Worm (Caenorhabditis elegans) whole organism, mixed stage, embryonic: Measurements from ENCODE around the gene glrx-3.

ENCODE experiments used
- ces-1 ChIP-seq: fragments of 150-350 bp; optimal IDR thresholded peaks from 2 replicates; lab custom pipeline; 2014; ENCODE audit warnings: missing biosample characterization, missing genetic modification reagents, missing genetic modification characterization
- elt-3 ChIP-seq: fragments of 150-350 bp; optimal IDR thresholded peaks from 2 replicates; lab custom pipeline; 2014; ENCODE audit warnings: missing biosample characterization, missing genetic modification characterization
- lin-13 ChIP-seq: fragments of 150-350 bp; optimal IDR thresholded peaks from 2 replicates; lab custom pipeline; 2014; ENCODE audit warnings: missing biosample characterization, missing genetic modification characterization
- mab-5 ChIP-seq: fragments of 150-350 bp; optimal IDR thresholded peaks from 2 replicates; lab custom pipeline; 2014; ENCODE audit warnings: missing biosample characterization, missing genetic modification characterization
- mls-2 ChIP-seq: sonication (generic microtip); optimal IDR thresholded peaks from 2 replicates; lab custom pipeline; 2016; ENCODE audit warnings: mild to moderate bottlenecking, missing genetic modification characterization, moderate library complexity, missing compliant biosample characterization
- nhr-237 ChIP-seq: fragments of 150-350 bp; optimal IDR thresholded peaks from 2 replicates; lab custom pipeline; 2014; ENCODE audit warnings: missing biosample characterization, missing genetic modification characterization
- nhr-28 ChIP-seq: fragments of 150-350 bp; optimal IDR thresholded peaks from 2 replicates; lab custom pipeline; 2014; ENCODE audit warnings: missing biosample characterization, missing genetic modification characterization
- pha-4 ChIP-seq: fragments of 150-350 bp; optimal IDR thresholded peaks from 2 replicates; lab custom pipeline; 2018; ENCODE audit warnings: missing biosample characterization, missing genetic modification reagents, missing genetic modification characterization
- snpc-4 ChIP-seq: fragments of 150-350 bp; optimal IDR thresholded peaks from 2 replicates; lab custom pipeline; 2014; ENCODE audit warnings: missing biosample characterization, missing genetic modification characterization
- unc-39 ChIP-seq: fragments of 150-350 bp; optimal IDR thresholded peaks from 2 replicates; lab custom pipeline; 2014; ENCODE audit warnings: missing biosample characterization, missing genetic modification characterization
- ztf-11 ChIP-seq: fragments of 150-350 bp; optimal IDR thresholded peaks from 2 replicates; lab custom pipeline; 2014; ENCODE audit warnings: missing biosample characterization, missing genetic modification characterization

ce11 chrV:4387402-4387801 is 46.3 kb upstream of the glrx-3 start, which contains the start of gene F13A2.9:
- TF ChIP-seq nhr-237 (tag; lab: Kevin White, UChicago) (no peak), ces-1 (GFP tag; lab: Kevin White, UChicago) (no peak), nhr-28 (tag; lab: Kevin White, UChicago) (no peak), mab-5 (tag; lab: Kevin White, UChicago) (no peak), elt-3 (tag; lab: Kevin White, UChicago) (no peak), snpc-4 (tag; lab: Kevin White, UChicago) (no peak), lin-13 (no peak), mls-2 (tag; lab: Kevin White, UChicago) (no peak), ztf-11 (tag; lab: Kevin White, UChicago) (no peak), unc-39 (tag; lab: Kevin White, UChicago) (no peak), pha-4 (tag; lab: Kevin White, UChicago) (no peak)
